Worm (Caenorhabditis elegans) whole organism, early embryonic: ENCODE measurements around the gene akap-1.

ENCODE experiments used
- B0310.2 ChIP-seq: sonication (generic microtip); optimal IDR thresholded peaks from 2 replicates; lab custom pipeline; 2016; ENCODE audit warnings: mild to moderate bottlenecking, missing genetic modification characterization, missing compliant biosample characterization
- F13C5.2 ChIP-seq: sonication (generic microtip); optimal IDR thresholded peaks from 2 replicates; lab custom pipeline; 2017; ENCODE audit warnings: mild to moderate bottlenecking, missing genetic modification characterization, inconsistent platforms, missing compliant biosample characterization
- aly-1 ChIP-seq: sonication (generic microtip); optimal IDR thresholded peaks from 2 replicates; lab custom pipeline; 2016; ENCODE audit warnings: missing genetic modification characterization, missing compliant biosample characterization
- ama-1 ChIP-seq: fragments of 150-350 bp; optimal IDR thresholded peaks from 2 replicates; lab custom pipeline; 2014
- ceh-13 ChIP-seq: fragments of 200-800 bp; sonication (Bioruptor generic); optimal IDR thresholded peaks from 2 replicates; lab custom pipeline; 2018; ENCODE audit warnings: mild to moderate bottlenecking, missing genetic modification characterization, missing compliant biosample characterization
- ceh-36 ChIP-seq: sonication (generic microtip); optimal IDR thresholded peaks from 2 replicates; lab custom pipeline; 2016; ENCODE audit warnings: missing genetic modification characterization, inconsistent platforms, missing compliant biosample characterization
- ets-7 ChIP-seq: sonication (generic microtip); optimal IDR thresholded peaks from 2 replicates; lab custom pipeline; 2016; ENCODE audit warnings: missing genotype, missing genetic modification characterization, missing compliant biosample characterization
- flt-1 ChIP-seq: fragments of 200-800 bp; sonication (Bioruptor generic); IDR thresholded peaks from 2 replicates; pipeline ENCODE4 v1.3.6; 2022; ENCODE audit warnings: missing genetic modification characterization, missing compliant biosample characterization
- hmbx-1 ChIP-seq: sonication (generic microtip); optimal IDR thresholded peaks from 2 replicates; lab custom pipeline; 2016; ENCODE audit warnings: mild to moderate bottlenecking, missing genetic modification characterization, missing compliant biosample characterization
- hmg-4 ChIP-seq: fragments of 200-800 bp; sonication (Bioruptor generic); optimal IDR thresholded peaks from 2 replicates; lab custom pipeline; 2018; ENCODE audit warnings: mild to moderate bottlenecking, missing genetic modification characterization, missing compliant biosample characterization
- hnd-1 ChIP-seq: sonication (generic microtip); optimal IDR thresholded peaks from 2 replicates; lab custom pipeline; 2016; ENCODE audit warnings: missing genetic modification characterization, missing compliant biosample characterization
- pes-1 ChIP-seq: fragments of 200-800 bp; sonication (Bioruptor generic); IDR thresholded peaks from 2 replicates; pipeline ENCODE4 v1.3.6; 2022; ENCODE audit warnings: missing genetic modification reagents, missing genetic modification characterization, missing compliant biosample characterization
- scrt-1 ChIP-seq: fragments of 200-800 bp; sonication (Bioruptor generic); IDR thresholded peaks from 2 replicates; pipeline ENCODE4 v1.3.6; 2022; ENCODE audit warnings: missing genetic modification characterization, missing compliant biosample characterization
- sea-1 ChIP-seq: fragments of 200-800 bp; sonication (Bioruptor generic); conservative IDR thresholded peaks from 2 replicates; pipeline ENCODE4 v1.3.6; 2022; ENCODE audit warnings: missing genetic modification characterization, missing compliant biosample characterization
- tbx-11 ChIP-seq: fragments of 200-800 bp; sonication (Bioruptor generic); IDR thresholded peaks from 2 replicates; pipeline ENCODE4 v1.3.6; 2022; ENCODE audit warnings: missing genetic modification characterization, missing compliant biosample characterization
- tbx-37 ChIP-seq: fragments of 200-800 bp; sonication (Bioruptor generic); conservative IDR thresholded peaks from 2 replicates; pipeline ENCODE4 v1.3.6; 2022; ENCODE audit warnings: missing genetic modification reagents, missing genetic modification characterization, missing compliant biosample characterization
- tra-4 ChIP-seq: sonication (generic microtip); optimal IDR thresholded peaks from 2 replicates; lab custom pipeline; 2017; ENCODE audit warnings: missing genetic modification characterization, missing compliant biosample characterization

Gene akap-1

DNA sequence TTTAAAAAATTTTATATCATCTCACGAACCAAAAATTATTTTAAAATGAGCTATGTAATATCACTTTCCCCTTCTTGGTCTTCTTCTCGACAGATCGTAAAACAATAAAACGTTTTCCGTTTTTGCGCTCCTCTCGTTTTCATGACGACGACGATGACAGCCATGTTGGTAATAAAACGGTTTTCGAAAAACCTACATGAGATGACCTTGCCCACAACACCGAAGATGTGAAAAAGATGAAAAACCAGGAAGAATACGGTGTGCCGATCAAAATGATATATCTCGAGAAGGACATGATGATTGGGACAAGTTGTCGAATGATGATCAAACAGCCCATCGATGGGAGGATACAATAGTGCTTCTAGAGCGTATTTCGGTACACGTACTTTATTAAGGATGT lies 5.5 kb downstream of the akap-1 start:
- no peak for TF ChIP-seq flt-1 (GFP tag; lab: Robert Waterston, UW)
- TF ChIP-seq F13C5.2 (tag; lab: Kevin White, UChicago): no peak
- no peak for TF ChIP-seq aly-1 (tag; lab: Kevin White, UChicago)
- no peak for TF ChIP-seq sea-1 (GFP tag; lab: Robert Waterston, UW)
- TF ChIP-seq tbx-37 (GFP tag; lab: Robert Waterston, UW): no peak
- no peak for TF ChIP-seq ceh-36 (tag; lab: Kevin White, UChicago)
- no peak for TF ChIP-seq hmg-4 (GFP tag; lab: Kevin White, UChicago)
- TF ChIP-seq ama-1 (lab: Kevin White, UChicago): no peak
- TF ChIP-seq pes-1: no peak
- no peak for TF ChIP-seq hmbx-1 (tag; lab: Kevin White, UChicago)
- TF ChIP-seq hnd-1 (tag; lab: Kevin White, UChicago): no peak
- TF ChIP-seq tbx-11 (GFP tag; lab: Robert Waterston, UW): no peak
- TF ChIP-seq scrt-1: no peak
- no peak for TF ChIP-seq B0310.2
- no peak for TF ChIP-seq ets-7

DNA sequence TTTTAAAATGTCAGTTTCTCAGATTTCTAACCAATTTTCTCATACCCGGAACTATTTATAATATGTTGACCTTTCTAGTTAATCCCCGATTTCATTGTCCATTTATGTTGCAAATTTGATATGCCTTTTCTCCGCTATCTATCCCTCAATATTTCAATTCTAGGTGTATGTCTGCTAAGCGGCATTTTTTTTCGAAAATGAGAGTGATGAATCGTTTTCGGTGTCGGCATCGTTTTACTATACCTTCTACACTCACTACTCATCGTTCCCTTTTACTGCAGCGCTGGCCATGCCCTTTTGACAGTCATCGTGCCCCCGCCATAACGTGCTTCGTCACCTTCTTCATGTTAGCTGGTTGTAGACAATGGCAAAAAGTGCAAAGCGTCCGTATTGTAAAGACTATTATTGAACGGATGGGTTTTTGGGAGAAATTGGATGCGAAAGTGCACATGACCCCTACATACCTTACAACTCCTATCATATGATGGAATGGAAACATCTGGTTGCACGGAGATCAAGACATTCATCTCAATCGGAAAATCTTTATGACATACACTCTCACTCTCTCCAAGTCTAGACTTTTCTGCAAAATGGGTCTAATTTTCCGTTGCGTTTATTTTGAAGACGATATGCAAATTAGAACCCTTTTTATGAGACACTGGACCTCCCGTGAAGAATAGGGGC lies 6.1 kb downstream of the akap-1 start:
- TF ChIP-seq tbx-11 (GFP tag; lab: Robert Waterston, UW) (0 out of 2 replicates have a peak, but pooled peaks have one; percentile 16), scrt-1 (no peak)

DNA sequence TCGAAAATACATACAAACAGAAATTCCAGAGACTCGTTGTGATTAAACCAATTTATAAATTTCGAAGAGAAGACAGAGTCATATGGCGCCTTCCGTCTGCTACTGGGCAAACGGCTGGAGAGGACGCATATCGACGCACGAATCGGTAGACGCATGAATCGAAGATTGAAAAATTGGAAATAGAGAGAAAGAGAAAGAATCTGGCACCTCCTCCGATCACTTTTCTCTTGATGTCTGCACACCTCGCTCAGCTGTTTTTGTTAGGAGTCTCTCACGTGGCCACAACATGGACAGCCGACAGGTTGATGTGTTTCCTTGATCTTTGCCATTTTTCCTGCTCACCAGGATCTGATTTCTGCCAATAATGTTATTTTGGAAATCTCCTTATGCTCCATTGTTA lies 6.9 kb downstream of the akap-1 start:
- no peak for TF ChIP-seq hmg-4 (GFP tag; lab: Kevin White, UChicago)
- TF ChIP-seq hmbx-1 (tag; lab: Kevin White, UChicago): no peak
- TF ChIP-seq aly-1 (tag; lab: Kevin White, UChicago): no peak
- TF ChIP-seq pes-1: no peak
- no peak for TF ChIP-seq ceh-13 (GFP tag; lab: Kevin White, UChicago)
- TF ChIP-seq hnd-1 (tag; lab: Kevin White, UChicago): no peak
- no peak for TF ChIP-seq ets-7
- TF ChIP-seq ama-1 (lab: Kevin White, UChicago): no peak
- TF ChIP-seq tbx-11 (GFP tag; lab: Robert Waterston, UW): no peak
- no peak for TF ChIP-seq sea-1 (GFP tag; lab: Robert Waterston, UW)
- TF ChIP-seq tbx-37 (GFP tag; lab: Robert Waterston, UW): no peak
- no peak for TF ChIP-seq B0310.2
- no peak for TF ChIP-seq scrt-1
- no peak for TF ChIP-seq F13C5.2 (tag; lab: Kevin White, UChicago)
- no peak for TF ChIP-seq ceh-36 (tag; lab: Kevin White, UChicago)
- no peak for TF ChIP-seq flt-1 (GFP tag; lab: Robert Waterston, UW)
- no peak for TF ChIP-seq tra-4 (tag; lab: Kevin White, UChicago)

DNA sequence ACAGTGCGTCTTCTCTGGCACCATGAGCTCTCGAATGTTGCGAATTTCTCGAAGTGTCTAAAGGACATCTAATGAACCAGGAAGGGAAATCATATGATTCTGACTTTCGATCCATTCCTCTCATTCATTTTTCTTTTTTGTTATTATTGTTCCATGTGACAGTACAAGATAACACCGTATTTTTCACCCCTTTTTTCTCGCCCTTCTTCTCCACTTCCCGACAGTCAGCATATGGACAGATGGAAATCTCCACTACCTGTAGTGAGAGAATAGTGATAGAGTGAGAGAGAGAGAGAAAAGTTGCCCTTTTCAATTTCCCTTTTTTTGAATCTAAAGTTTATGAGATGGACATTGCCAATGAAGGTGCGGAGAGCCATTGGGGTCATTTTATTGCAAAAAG lies 7.6 kb downstream of the akap-1 start:
- TF ChIP-seq ama-1 (lab: Kevin White, UChicago) (no peak), scrt-1 (no peak), aly-1 (tag; lab: Kevin White, UChicago) (no peak), tbx-11 (GFP tag; lab: Robert Waterston, UW) (no peak), B0310.2 (no peak), pes-1 (no peak), ets-7 (no peak), tbx-37 (GFP tag; lab: Robert Waterston, UW) (no peak), F13C5.2 (tag; lab: Kevin White, UChicago) (no peak), ceh-36 (tag; lab: Kevin White, UChicago) (no peak)

DNA sequence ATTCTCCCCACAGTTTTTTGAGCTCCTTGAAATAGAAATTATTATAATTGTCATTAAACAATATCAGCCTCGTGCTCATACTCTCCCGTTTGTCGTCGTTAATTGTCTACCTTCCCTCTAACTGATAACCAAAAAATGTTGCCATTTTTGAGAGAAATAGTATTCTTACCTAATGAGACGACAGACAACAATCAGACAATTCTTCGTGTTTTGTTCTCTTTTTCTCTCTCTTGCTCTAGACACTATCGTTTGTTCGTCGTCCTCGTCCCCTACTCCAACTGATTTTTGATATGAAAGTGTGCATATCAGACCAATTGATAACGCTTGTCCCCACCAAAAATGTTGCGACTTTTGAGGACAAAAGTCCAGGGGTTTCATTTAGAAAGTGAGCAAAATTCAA lies 8.4 kb downstream of the akap-1 start:
- TF ChIP-seq ceh-36 (tag; lab: Kevin White, UChicago) (no peak), scrt-1 (no peak), B0310.2 (no peak), flt-1 (GFP tag; lab: Robert Waterston, UW) (no peak), ceh-13 (GFP tag; lab: Kevin White, UChicago) (no peak), ets-7 (no peak), hnd-1 (tag; lab: Kevin White, UChicago) (no peak), hmg-4 (GFP tag; lab: Kevin White, UChicago) (no peak), tra-4 (tag; lab: Kevin White, UChicago) (no peak), hmbx-1 (tag; lab: Kevin White, UChicago) (no peak), tbx-37 (GFP tag; lab: Robert Waterston, UW) (no peak), F13C5.2 (tag; lab: Kevin White, UChicago) (no peak), sea-1 (GFP tag; lab: Robert Waterston, UW) (no peak), pes-1 (no peak), aly-1 (tag; lab: Kevin White, UChicago) (no peak), tbx-11 (GFP tag; lab: Robert Waterston, UW) (no peak), ama-1 (lab: Kevin White, UChicago) (no peak)

DNA sequence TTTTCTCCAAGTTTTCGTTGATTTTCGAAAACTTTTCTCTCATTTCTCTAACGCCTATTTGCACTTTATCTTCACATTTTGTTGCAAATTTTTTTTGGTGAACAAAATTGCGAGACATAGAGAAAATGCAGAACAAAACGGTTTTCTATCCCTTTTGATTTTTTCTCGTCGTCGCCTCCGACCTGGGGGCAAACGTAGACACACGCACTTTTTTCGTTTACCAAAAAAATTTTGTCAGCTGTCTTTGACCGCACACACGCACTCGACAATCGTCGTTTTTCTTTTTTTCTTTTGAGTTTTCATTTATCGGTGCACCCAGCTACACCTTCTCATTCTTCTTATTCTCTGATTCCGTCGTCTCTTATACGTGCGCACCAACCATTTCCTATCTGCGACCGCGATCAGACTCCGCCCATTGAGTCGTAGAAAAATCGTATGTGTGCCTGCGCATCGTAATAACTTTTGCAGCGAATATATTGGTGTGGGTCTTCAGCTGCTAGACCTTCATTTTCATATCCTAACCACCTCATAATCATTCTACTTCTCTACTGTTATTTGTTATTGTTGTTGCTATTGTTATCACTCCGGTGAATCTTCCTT lies 9.2 kb downstream of the akap-1 start:
- TF ChIP-seq B0310.2 (no peak), F13C5.2 (tag; lab: Kevin White, UChicago) (no peak), ama-1 (lab: Kevin White, UChicago) (no peak), tra-4 (tag; lab: Kevin White, UChicago) (no peak), sea-1 (GFP tag; lab: Robert Waterston, UW) (no peak), aly-1 (tag; lab: Kevin White, UChicago) (no peak), hmbx-1 (tag; lab: Kevin White, UChicago) (no peak)

DNA sequence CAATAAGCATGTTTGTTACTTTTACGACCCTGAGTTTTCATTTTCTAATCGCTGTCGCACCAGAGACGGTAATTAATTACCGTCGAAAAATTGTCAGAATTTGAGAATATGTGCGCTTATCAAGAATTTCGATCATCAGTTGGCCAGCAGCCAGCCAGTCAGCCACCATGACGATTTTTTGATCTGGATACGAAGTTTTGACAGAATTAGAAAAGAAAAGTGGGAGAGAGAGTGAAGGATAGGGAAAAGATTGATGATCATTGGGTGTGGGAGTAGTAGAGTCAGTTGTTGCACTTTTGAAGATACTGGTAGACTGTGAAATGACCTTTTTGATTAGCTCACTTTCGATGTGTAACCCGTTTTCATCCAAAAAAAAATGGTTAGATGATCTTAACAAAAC lies 11.2 kb downstream of the akap-1 start:
- TF ChIP-seq ama-1 (lab: Kevin White, UChicago) (no peak), flt-1 (GFP tag; lab: Robert Waterston, UW) (no peak), F13C5.2 (tag; lab: Kevin White, UChicago) (no peak), hmbx-1 (tag; lab: Kevin White, UChicago) (no peak), sea-1 (GFP tag; lab: Robert Waterston, UW) (no peak), hnd-1 (tag; lab: Kevin White, UChicago) (no peak), ceh-13 (GFP tag; lab: Kevin White, UChicago) (no peak), ceh-36 (tag; lab: Kevin White, UChicago) (no peak), pes-1 (no peak), tbx-37 (GFP tag; lab: Robert Waterston, UW) (no peak), ets-7 (no peak), hmg-4 (GFP tag; lab: Kevin White, UChicago) (no peak), tra-4 (tag; lab: Kevin White, UChicago) (no peak), scrt-1 (no peak)
